Fruit fly (Drosophila melanogaster) whole organism, prepupa: ENCODE results near the gene Lsd-1.
A peak's percentile ranks its signal among the peaks of the same experiment; 100 is the strongest.

Experiments used
- Blimp-1 ChIP-seq: fragments of 200-800 bp; sonication (Bioruptor generic); optimal IDR thresholded peaks from 3 replicates; lab custom pipeline; 2017; ENCODE audit warnings: missing biosample characterization, missing genetic modification characterization, mild to moderate bottlenecking, moderate library complexity, missing genetic modification reagents
- CG10631 ChIP-seq: fragments of 200-800 bp; sonication (Bioruptor generic); optimal IDR thresholded peaks from 2 replicates; lab custom pipeline; 2016; ENCODE audit warnings: missing biosample characterization, missing genetic modification characterization
- CG10669 ChIP-seq: fragments of 200-800 bp; sonication (Bioruptor generic); optimal IDR thresholded peaks from 3 replicates; lab custom pipeline; 2018; ENCODE audit warnings: missing biosample characterization, mild to moderate bottlenecking, missing genetic modification characterization, moderate library complexity
- CG11294 ChIP-seq: fragments of 200-800 bp; sonication (Bioruptor generic); IDR thresholded peaks from 2 replicates; pipeline ENCODE4 v1.3.6; 2022; ENCODE audit warnings: missing biosample characterization, missing genetic modification characterization
- CG11762 ChIP-seq: fragments of 200-800 bp; sonication (Bioruptor generic); optimal IDR thresholded peaks from 3 replicates; lab custom pipeline; 2016; ENCODE audit warnings: missing biosample characterization, missing genetic modification characterization; ENCODE audit not compliant: insufficient read depth
- CG15336 ChIP-seq: fragments of 200-800 bp; sonication (Bioruptor generic); IDR thresholded peaks from 2 replicates; pipeline ENCODE4 v1.3.6; 2022; ENCODE audit warnings: missing biosample characterization, missing genetic modification characterization
- CG16779 ChIP-seq: fragments of 200-800 bp; sonication (Bioruptor generic); optimal IDR thresholded peaks from 3 replicates; lab custom pipeline; 2017; ENCODE audit warnings: missing biosample characterization, mild to moderate bottlenecking, missing genetic modification characterization
- CG3032 ChIP-seq: fragments of 200-800 bp; optimal IDR thresholded peaks from 2 replicates; lab custom pipeline; 2019; ENCODE audit warnings: missing biosample characterization, mild to moderate bottlenecking, missing genetic modification characterization, moderate library complexity
- CG31627 ChIP-seq: fragments of 200-800 bp; sonication (Bioruptor generic); optimal IDR thresholded peaks from 3 replicates; lab custom pipeline; 2016; ENCODE audit warnings: missing biosample characterization, missing genetic modification characterization
- CG32006 ChIP-seq: fragments of 200-800 bp; sonication (Bioruptor generic); optimal IDR thresholded peaks from 3 replicates; lab custom pipeline; 2017; ENCODE audit warnings: missing biosample characterization, mild to moderate bottlenecking, missing genetic modification characterization
- CG3919 ChIP-seq: fragments of 200-800 bp; sonication (Bioruptor generic); optimal IDR thresholded peaks from 3 replicates; lab custom pipeline; 2016; ENCODE audit warnings: missing biosample characterization, missing genetic modification characterization
- CG6163 ChIP-seq: fragments of 200-800 bp; sonication (Bioruptor generic); IDR thresholded peaks from 3 replicates; pipeline ENCODE4 v1.3.6; 2022; ENCODE audit warnings: missing biosample characterization, missing genetic modification characterization
- CG6276 ChIP-seq: fragments of 200-800 bp; sonication (Bioruptor generic); optimal IDR thresholded peaks from 2 replicates; lab custom pipeline; 2017; ENCODE audit warnings: missing biosample characterization, mild to moderate bottlenecking, missing genetic modification characterization
- CG6792 ChIP-seq: fragments of 200-800 bp; sonication (Bioruptor generic); optimal IDR thresholded peaks from 3 replicates; lab custom pipeline; 2016; ENCODE audit warnings: missing biosample characterization, missing genetic modification characterization
- CG6808 ChIP-seq: fragments of 200-800 bp; sonication (Bioruptor generic); optimal IDR thresholded peaks from 3 replicates; lab custom pipeline; 2017; ENCODE audit warnings: missing biosample characterization, missing genetic modification characterization, mild to moderate bottlenecking, moderate library complexity, missing genetic modification reagents
- CG6854 ChIP-seq: fragments of 200-800 bp; sonication (Bioruptor generic); optimal IDR thresholded peaks from 2 replicates; lab custom pipeline; 2017; ENCODE audit warnings: missing biosample characterization, mild to moderate bottlenecking, missing genetic modification characterization
- CG7368 ChIP-seq: fragments of 200-800 bp; sonication (Bioruptor generic); optimal IDR thresholded peaks from 3 replicates; lab custom pipeline; 2016; ENCODE audit warnings: missing biosample characterization, missing genetic modification characterization
- CG8319 ChIP-seq: fragments of 200-800 bp; sonication (Bioruptor generic); optimal IDR thresholded peaks from 3 replicates; lab custom pipeline; 2016; ENCODE audit warnings: missing biosample characterization, missing genetic modification characterization
- CG9139 ChIP-seq: fragments of 200-800 bp; sonication (Bioruptor generic); optimal IDR thresholded peaks from 3 replicates; lab custom pipeline; 2017; ENCODE audit warnings: missing biosample characterization, mild to moderate bottlenecking, missing genetic modification characterization
- Eip75B ChIP-seq: fragments of 200-800 bp; sonication (Bioruptor generic); optimal IDR thresholded peaks from 3 replicates; lab custom pipeline; 2016; ENCODE audit warnings: missing biosample characterization, missing genetic modification characterization
- Eip78C ChIP-seq: fragments of 200-800 bp; sonication (Bioruptor generic); peaks from one replicate; lab custom pipeline; 2016; ENCODE audit warnings: missing biosample characterization, missing genetic modification characterization
- Eip93F ChIP-seq: fragments of 200-800 bp; sonication (Bioruptor generic); optimal IDR thresholded peaks from 2 replicates; lab custom pipeline; 2016; ENCODE audit warnings: missing biosample characterization, mild to moderate bottlenecking, missing genetic modification characterization
- Ets21C ChIP-seq: fragments of 200-800 bp; sonication (Bioruptor generic); optimal IDR thresholded peaks from 3 replicates; lab custom pipeline; 2016; ENCODE audit warnings: missing biosample characterization, missing genetic modification characterization
- Gug ChIP-seq: fragments of 200-800 bp; sonication (Bioruptor generic); IDR thresholded peaks from 2 replicates; pipeline ENCODE4 v1.3.6; 2022; ENCODE audit warnings: missing biosample characterization, missing genetic modification characterization
- Hr39 ChIP-seq: fragments of 200-800 bp; sonication (Bioruptor generic); optimal IDR thresholded peaks from 2 replicates; lab custom pipeline; 2016; ENCODE audit warnings: missing biosample characterization, missing genetic modification characterization
- Hr4 ChIP-seq: fragments of 200-800 bp; sonication (Bioruptor generic); optimal IDR thresholded peaks from 3 replicates; lab custom pipeline; 2016; ENCODE audit warnings: missing biosample characterization, missing genetic modification characterization
- Lpt ChIP-seq: fragments of 200-800 bp; sonication (Bioruptor generic); optimal IDR thresholded peaks from 3 replicates; lab custom pipeline; 2016; ENCODE audit warnings: missing biosample characterization, missing genetic modification characterization
- Met ChIP-seq: fragments of 200-800 bp; sonication (Bioruptor generic); optimal IDR thresholded peaks from 3 replicates; lab custom pipeline; 2016; ENCODE audit warnings: missing biosample characterization, missing genetic modification characterization
- Smox ChIP-seq: fragments of 200-800 bp; sonication (Bioruptor generic); optimal IDR thresholded peaks from 3 replicates; lab custom pipeline; 2016; ENCODE audit warnings: missing biosample characterization, missing genetic modification characterization
- Sox102F ChIP-seq: fragments of 200-800 bp; sonication (Bioruptor generic); optimal IDR thresholded peaks from 2 replicates; lab custom pipeline; 2016; ENCODE audit warnings: missing biosample characterization, mild to moderate bottlenecking, missing genetic modification characterization
- Sox14 ChIP-seq: fragments of 200-800 bp; sonication (Bioruptor generic); optimal IDR thresholded peaks from 3 replicates; lab custom pipeline; 2016; ENCODE audit warnings: missing biosample characterization, missing genetic modification characterization
- Sox15 ChIP-seq: fragments of 200-800 bp; sonication (Bioruptor generic); optimal IDR thresholded peaks from 3 replicates; lab custom pipeline; 2016; ENCODE audit warnings: missing biosample characterization, missing genetic modification characterization
- achi ChIP-seq: fragments of 200-800 bp; sonication (Bioruptor generic); optimal IDR thresholded peaks from 3 replicates; lab custom pipeline; 2016; ENCODE audit warnings: missing biosample characterization, missing genetic modification characterization
- acj6 ChIP-seq: fragments of 200-800 bp; sonication (Bioruptor generic); optimal IDR thresholded peaks from 3 replicates; lab custom pipeline; 2016; ENCODE audit warnings: missing biosample characterization, missing genetic modification characterization
- dac ChIP-seq: fragments of 200-800 bp; sonication (Bioruptor generic); optimal IDR thresholded peaks from 2 replicates; lab custom pipeline; 2017; ENCODE audit warnings: missing biosample characterization, mild to moderate bottlenecking, missing genetic modification characterization
- eg ChIP-seq: fragments of 200-800 bp; sonication (Bioruptor generic); IDR thresholded peaks from 3 replicates; pipeline ENCODE4 v1.3.6; 2022; ENCODE audit warnings: missing biosample characterization, missing genetic modification characterization
- esn ChIP-seq: fragments of 200-800 bp; sonication (Bioruptor generic); optimal IDR thresholded peaks from 2 replicates; lab custom pipeline; 2016; ENCODE audit warnings: missing biosample characterization, mild to moderate bottlenecking, missing genetic modification characterization, moderate library complexity
- fd59A ChIP-seq: fragments of 200-800 bp; sonication (Bioruptor generic); optimal IDR thresholded peaks from 2 replicates; lab custom pipeline; 2017; ENCODE audit warnings: missing biosample characterization, mild to moderate bottlenecking, missing genetic modification characterization, missing genetic modification reagents
- fd85E ChIP-seq: fragments of 200-800 bp; sonication (Bioruptor generic); optimal IDR thresholded peaks from 3 replicates; lab custom pipeline; 2016; ENCODE audit warnings: missing biosample characterization, missing genetic modification characterization
- fkh ChIP-seq: fragments of 200-800 bp; sonication (Bioruptor generic); optimal IDR thresholded peaks from 3 replicates; lab custom pipeline; 2017; ENCODE audit warnings: missing biosample characterization, mild to moderate bottlenecking, missing genetic modification characterization, moderate library complexity
- pdm3 ChIP-seq: fragments of 200-800 bp; sonication (Bioruptor generic); optimal IDR thresholded peaks from 3 replicates; lab custom pipeline; 2016; ENCODE audit warnings: missing biosample characterization, missing genetic modification characterization
- salr ChIP-seq, 2 experiments: fragments of 200-800 bp; sonication (Bioruptor generic); optimal IDR thresholded peaks; 3 replicates each; lab custom pipeline; 2016 to 2018; ENCODE audit warnings: missing biosample characterization in 2 of 2, missing genetic modification characterization in 2 of 2, mild to moderate bottlenecking in 1 of 2
- ss ChIP-seq, 2 experiments: fragments of 200-800 bp; sonication (Bioruptor generic); optimal IDR thresholded peaks; 2 replicates in 1 of 2; 3 replicates in 1 of 2; lab custom pipeline; 2017 to 2018; ENCODE audit warnings: mild to moderate bottlenecking in 2 of 2, missing biosample characterization in 2 of 2, missing genetic modification characterization in 2 of 2, moderate library complexity in 1 of 2
- topi ChIP-seq: fragments of 200-800 bp; sonication (Bioruptor generic); optimal IDR thresholded peaks from 3 replicates; lab custom pipeline; 2016; ENCODE audit warnings: missing biosample characterization, missing genetic modification characterization
- vri ChIP-seq: fragments of 200-800 bp; sonication (Bioruptor generic); optimal IDR thresholded peaks from 3 replicates; lab custom pipeline; 2016; ENCODE audit warnings: missing biosample characterization, mild to moderate bottlenecking, missing genetic modification characterization

Lsd-1 gene

dm6 chr3R:23790483-23791175 is 27.0 kb downstream of the Lsd-1 start (continued):
- TF ChIP-seq CG32006, result no peak
- TF ChIP-seq Gug (GFP tag; lab: Robert Waterston, UW), result no peak
- TF ChIP-seq CG6163 (GFP tag; lab: Robert Waterston, UW), result no peak
- TF ChIP-seq acj6, result no peak
- peak; percentile 9 for TF ChIP-seq CG31627
- TF ChIP-seq CG10669 (GFP tag; lab: Kevin White, UChicago), result no peak
- TF ChIP-seq fkh (GFP tag; lab: Kevin White, UChicago), result peak; percentile 57
- TF ChIP-seq CG6808 (GFP tag; lab: Kevin White, UChicago), result no peak
- TF ChIP-seq CG3032, result no peak
- no peak for TF ChIP-seq Eip93F (GFP tag; lab: Kevin White, UChicago)
- no peak for TF ChIP-seq Sox102F (GFP tag; lab: Kevin White, UChicago)
- no peak for TF ChIP-seq Eip75B
- no peak for TF ChIP-seq Smox (GFP tag; lab: Kevin White, UChicago)
- peak; percentile 10 for TF ChIP-seq topi
- TF ChIP-seq Met (GFP tag; lab: Kevin White, UChicago), result no peak
- no peak for TF ChIP-seq fd85E (GFP tag; lab: Kevin White, UChicago)
- no peak for TF ChIP-seq salr (GFP tag; optimal IDR thresholded peaks at IDR 0.05; lab: Kevin White, UChicago)
- no peak for TF ChIP-seq CG11294 (GFP tag; lab: Robert Waterston, UW)
- TF ChIP-seq CG8319 (GFP tag; lab: Kevin White, UChicago), result no peak
- TF ChIP-seq CG6276 (GFP tag; lab: Kevin White, UChicago), result no peak
- TF ChIP-seq dac, result no peak
- no peak for TF ChIP-seq CG6854
- TF ChIP-seq vri (GFP tag; lab: Kevin White, UChicago), result no peak
- no peak for TF ChIP-seq fd59A
- TF ChIP-seq, all 60 proteins: peak for 9

dm6 chr3R:23791491-23791890 is 27.8 kb downstream of the Lsd-1 start:
- no peak for TF ChIP-seq CG9139 (GFP tag; lab: Kevin White, UChicago)
- no peak for TF ChIP-seq pdm3 (GFP tag; lab: Kevin White, UChicago)
- TF ChIP-seq Blimp-1 (GFP tag; lab: Kevin White, UChicago), result no peak
- TF ChIP-seq CG11762 (GFP tag; lab: Kevin White, UChicago), result peak; percentile 2
- TF ChIP-seq Lpt (GFP tag; lab: Kevin White, UChicago), result peak; percentile 20
- TF ChIP-seq CG6276 (GFP tag; lab: Kevin White, UChicago), result no peak
- no peak for TF ChIP-seq CG6854
- TF ChIP-seq Sox14, result no peak
- no peak for TF ChIP-seq Gug (GFP tag; lab: Robert Waterston, UW)
- TF ChIP-seq fkh (GFP tag; lab: Kevin White, UChicago), result no peak
- no peak for TF ChIP-seq CG11294 (GFP tag; lab: Robert Waterston, UW)
- TF ChIP-seq CG10669 (GFP tag; lab: Kevin White, UChicago), result no peak
- TF ChIP-seq Met (GFP tag; lab: Kevin White, UChicago), result no peak
- TF ChIP-seq esn (GFP tag; lab: Kevin White, UChicago), result peak; percentile 43
- peak; percentile 46; the same call in 1 of the 2 replicates for TF ChIP-seq CG15336 (GFP tag; lab: Robert Waterston, UW)
- no peak for TF ChIP-seq achi (GFP tag; lab: Kevin White, UChicago)
- no peak for TF ChIP-seq fd85E (GFP tag; lab: Kevin White, UChicago)
- peak; percentile 66; the same call in 2 of the 3 replicates for TF ChIP-seq CG6163 (GFP tag; lab: Robert Waterston, UW)
- no peak for TF ChIP-seq Sox15 (GFP tag; lab: Kevin White, UChicago)
- TF ChIP-seq Eip78C, result no peak
- TF ChIP-seq vri (GFP tag; lab: Kevin White, UChicago), result no peak
- TF ChIP-seq dac, result no peak
- peak; percentile 46 for TF ChIP-seq CG10631 (GFP tag; lab: Kevin White, UChicago)
- peak; percentile 27 for TF ChIP-seq fd59A
- peak; percentile 61 for TF ChIP-seq CG3032
- TF ChIP-seq CG6792 (GFP tag; lab: Kevin White, UChicago), result peak; percentile 15
- TF ChIP-seq Eip93F (GFP tag; lab: Kevin White, UChicago), result no peak
- TF ChIP-seq CG3919, result no peak
- no peak for TF ChIP-seq CG32006
- TF ChIP-seq topi, result no peak
- no peak for TF ChIP-seq Hr4 (GFP tag; lab: Kevin White, UChicago)
- TF ChIP-seq CG16779 (tag; lab: Kevin White, UChicago), result no peak
- no peak for TF ChIP-seq CG7368 (GFP tag; lab: Kevin White, UChicago)
- TF ChIP-seq eg (GFP tag; lab: Robert Waterston, UW), result no peak
- TF ChIP-seq Sox102F (GFP tag; lab: Kevin White, UChicago), result no peak
- TF ChIP-seq Ets21C (GFP tag; lab: Kevin White, UChicago), result no peak
- no peak for TF ChIP-seq ss (GFP tag; optimal IDR thresholded peaks at IDR 0.05; lab: Kevin White, UChicago)
- TF ChIP-seq Hr39 (GFP tag; lab: Kevin White, UChicago), result no peak
